Worm (Caenorhabditis elegans): ENCODE measurements around the gene znf-593.

- TF ChIP-seq nhr-237 (tag; optimal IDR thresholded peaks at IDR 0.05) (no peak), nhr-12 (tag; optimal IDR thresholded peaks at IDR 0.05) (no peak), nhr-76 (tag; optimal IDR thresholded peaks at IDR 0.05) (no peak), ceh-39 (tag; optimal IDR thresholded peaks at IDR 0.05) (no peak), elt-1 (tag; optimal IDR thresholded peaks at IDR 0.05; ENCODE audit: borderline replicate concordance, insufficient read depth) (no peak), ztf-11 (tag; optimal IDR thresholded peaks at IDR 0.05) (no peak), unc-62 (GFP tag; optimal IDR thresholded peaks at IDR 0.05) (no peak)
Observed at ce11 chrIII:11936668-11937276, 18.3 kb upstream of the znf-593 start.

Data from whole organism, mixed stage, embryonic.